Worm (Caenorhabditis elegans): Measurements from ENCODE around the gene srlf-22.

The srlf-22 gene

DNA sequence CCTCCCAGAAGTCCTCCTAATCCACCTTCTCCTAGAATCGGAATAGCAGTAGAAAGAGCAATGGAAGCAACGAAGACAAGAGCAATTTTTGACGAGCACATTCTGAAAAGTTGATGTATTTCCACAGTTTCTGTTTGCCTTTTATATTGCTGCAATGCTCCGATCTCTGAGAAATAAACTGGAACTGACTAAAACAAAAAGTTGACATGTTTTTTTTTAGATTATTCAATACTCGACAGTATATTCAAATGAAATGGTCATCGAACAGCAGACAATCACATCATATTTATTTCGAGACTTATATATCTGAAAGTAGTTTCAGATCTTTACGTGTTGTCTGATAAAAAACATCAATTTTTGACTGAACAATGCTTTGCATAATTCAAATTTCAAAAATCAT is 512 bp upstream of the srlf-22 start, which contains the start of gene srlf-21:
srlf-21 (minus strand) TSS at position 101 of the 400 bp plus-strand sequence.
- TF ChIP-seq nhr-237 (tag; optimal IDR thresholded peaks at IDR 0.05) (no peak), C34F6.9 (tag; optimal IDR thresholded peaks at IDR 0.05) (no peak), ztf-11 (tag; optimal IDR thresholded peaks at IDR 0.05) (no peak)

DNA sequence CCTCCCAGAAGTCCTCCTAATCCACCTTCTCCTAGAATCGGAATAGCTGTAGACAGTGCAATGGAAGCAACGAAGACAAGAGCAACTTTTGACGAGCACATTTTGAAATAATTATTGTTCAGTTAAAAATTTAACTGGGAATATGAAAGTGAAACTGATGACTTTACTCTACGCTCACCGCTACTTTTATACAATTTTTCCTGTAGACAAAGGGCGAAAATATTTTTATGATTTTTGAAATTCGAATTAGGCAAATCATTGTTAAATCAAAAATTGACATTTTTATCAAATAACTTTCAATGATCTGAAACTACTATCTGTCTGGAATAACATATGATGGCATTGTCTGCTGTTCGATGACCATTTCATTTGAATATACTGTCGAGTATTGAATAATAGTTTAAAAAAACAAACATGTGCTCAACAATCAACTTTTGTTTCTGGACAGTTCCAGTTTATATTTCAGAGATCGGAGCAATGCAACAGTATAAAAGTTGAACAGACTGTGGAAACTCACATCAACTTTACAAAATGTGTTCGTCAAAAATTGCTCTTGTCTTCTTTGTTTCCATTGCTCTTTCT is 2.6 kb downstream of the srlf-22 start, which contains the start of the genes srlf-23 and srlf-20:
srlf-23 (minus strand) TSS at position 101 of the 582 bp plus-strand sequence.
srlf-20 (plus strand) TSS at position 532 of the 582 bp plus-strand sequence.
- TF ChIP-seq Y55F3AM.14 (GFP tag; optimal IDR thresholded peaks at IDR 0.05), result no peak
- no peak for TF ChIP-seq fos-1 (tag; optimal IDR thresholded peaks at IDR 0.05)
- TF ChIP-seq aly-2 (tag; optimal IDR thresholded peaks at IDR 0.05), result no peak
- no peak for TF ChIP-seq unc-55 (GFP tag; optimal IDR thresholded peaks at IDR 0.05)
- no peak for TF ChIP-seq lin-11 (tag; optimal IDR thresholded peaks at IDR 0.05)
- no peak for TF ChIP-seq gmeb-1 (tag; optimal IDR thresholded peaks at IDR 0.05)
- no peak for TF ChIP-seq egl-27 (tag; optimal IDR thresholded peaks at IDR 0.05)
- TF ChIP-seq nhr-237 (tag; optimal IDR thresholded peaks at IDR 0.05), result no peak
- no peak for TF ChIP-seq sma-9 (GFP tag; optimal IDR thresholded peaks at IDR 0.05)
- no peak for TF ChIP-seq sma-9 (tag; optimal IDR thresholded peaks at IDR 0.05)
- no peak for TF ChIP-seq elt-1 (tag; optimal IDR thresholded peaks at IDR 0.05)
- no peak for TF ChIP-seq mdl-1 (tag; optimal IDR thresholded peaks at IDR 0.05)
- no peak for TF ChIP-seq ceh-82 (tag; optimal IDR thresholded peaks at IDR 0.05)
- TF ChIP-seq nhr-6 (tag; optimal IDR thresholded peaks at IDR 0.05), result no peak
- no peak for TF ChIP-seq ceh-16 (tag; optimal IDR thresholded peaks at IDR 0.05)
- no peak for TF ChIP-seq sma-3 (GFP tag; optimal IDR thresholded peaks at IDR 0.05)
- no peak for TF ChIP-seq mab-5 (tag; optimal IDR thresholded peaks at IDR 0.05)
- TF ChIP-seq peb-1 (tag; optimal IDR thresholded peaks at IDR 0.05), result no peak
- TF ChIP-seq skn-1 (tag; optimal IDR thresholded peaks at IDR 0.05), result no peak

DNA sequence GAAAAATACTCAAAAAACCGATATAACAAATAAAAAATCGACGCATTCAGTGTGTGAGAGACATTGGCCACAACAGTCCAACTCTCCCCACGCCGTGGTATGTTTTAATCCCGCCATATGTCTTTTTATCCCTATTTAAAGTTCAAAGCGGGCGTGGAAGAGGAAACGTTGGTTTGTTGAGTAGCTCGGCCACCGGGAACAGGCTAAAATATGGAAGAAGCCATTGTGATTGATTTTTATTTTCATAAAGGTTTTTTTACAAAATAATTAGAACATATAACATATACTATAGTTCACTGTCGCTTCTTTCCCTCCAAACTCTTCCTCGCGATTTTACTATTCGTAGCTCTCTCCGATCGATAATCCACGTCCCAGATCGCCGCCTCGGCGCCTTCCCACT is 8.2 kb downstream of the srlf-22 start, which contains the start of gene nas-32:
nas-32 (minus strand) TSS at position 101 of the 400 bp plus-strand sequence.
- no peak for TF ChIP-seq mdl-1 (tag; optimal IDR thresholded peaks at IDR 0.05)
- TF ChIP-seq crh-2 (tag; optimal IDR thresholded peaks at IDR 0.05), result no peak
- no peak for TF ChIP-seq nhr-11 (tag; optimal IDR thresholded peaks at IDR 0.05)
- TF ChIP-seq Y55F3AM.14 (GFP tag; optimal IDR thresholded peaks at IDR 0.05), result no peak
- no peak for TF ChIP-seq lin-39 (tag; optimal IDR thresholded peaks at IDR 0.05)
- no peak for TF ChIP-seq nhr-6 (tag; optimal IDR thresholded peaks at IDR 0.05)
- no peak for TF ChIP-seq nhr-21 (tag; optimal IDR thresholded peaks at IDR 0.05)
- no peak for TF ChIP-seq unc-62 (GFP tag; optimal IDR thresholded peaks at IDR 0.05)
- TF ChIP-seq nhr-23 (tag; optimal IDR thresholded peaks at IDR 0.05), result no peak
- TF ChIP-seq C34F6.9 (tag; optimal IDR thresholded peaks at IDR 0.05), result no peak
- no peak for TF ChIP-seq dmd-4 (tag; optimal IDR thresholded peaks at IDR 0.05)
- no peak for TF ChIP-seq sma-3 (GFP tag; optimal IDR thresholded peaks at IDR 0.05)
- no peak for TF ChIP-seq F13H6.1 (tag; optimal IDR thresholded peaks at IDR 0.05)
- no peak for TF ChIP-seq nhr-129 (tag; optimal IDR thresholded peaks at IDR 0.05)

DNA sequence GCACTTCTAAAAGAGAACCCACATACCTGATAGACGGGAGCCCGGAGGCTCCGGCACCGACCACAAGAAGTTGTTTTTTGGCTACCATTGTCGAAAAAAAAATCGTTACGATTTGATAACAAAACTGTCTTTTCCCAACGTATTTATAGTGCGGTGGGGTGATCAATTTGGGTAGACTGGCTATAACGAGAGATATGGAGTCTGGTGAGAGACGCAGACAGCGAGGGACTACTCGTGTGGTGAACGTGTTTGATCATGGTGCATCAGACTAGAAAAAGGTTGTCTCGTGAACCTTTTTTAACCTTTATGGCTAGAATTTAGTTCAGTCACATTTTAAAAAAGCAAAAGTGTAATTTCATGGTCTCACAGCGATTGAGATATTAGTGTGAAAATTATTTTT is 12.5 kb downstream of the srlf-22 start, which contains the start of gene fmo-5:
fmo-5 (minus strand) TSS at position 206 of the 400 bp plus-strand sequence.
- TF ChIP-seq lin-11 (tag; optimal IDR thresholded peaks at IDR 0.05) (no peak), dmd-4 (tag; optimal IDR thresholded peaks at IDR 0.05) (no peak), nhr-21 (tag; optimal IDR thresholded peaks at IDR 0.05) (peak; percentile 57), fos-1 (tag; optimal IDR thresholded peaks at IDR 0.05) (peak; percentile 12), sma-9 (GFP tag; optimal IDR thresholded peaks at IDR 0.05) (peak; percentile 69), sma-9 (tag; optimal IDR thresholded peaks at IDR 0.05) (no peak), nhr-25 (tag; optimal IDR thresholded peaks at IDR 0.05) (peak; percentile 62), F13H6.1 (tag; optimal IDR thresholded peaks at IDR 0.05) (peak; percentile 30), unc-55 (GFP tag; optimal IDR thresholded peaks at IDR 0.05) (no peak), sem-4 (tag; optimal IDR thresholded peaks at IDR 0.05) (no peak), sma-3 (GFP tag; optimal IDR thresholded peaks at IDR 0.05) (peak; percentile 40), crh-2 (tag; optimal IDR thresholded peaks at IDR 0.05) (peak; percentile 71), gmeb-1 (tag; optimal IDR thresholded peaks at IDR 0.05) (peak; percentile 62), mdl-1 (tag; optimal IDR thresholded peaks at IDR 0.05) (peak; percentile 38 to 56), Y55F3AM.14 (GFP tag; optimal IDR thresholded peaks at IDR 0.05) (no peak), zag-1 (tag; optimal IDR thresholded peaks at IDR 0.05) (no peak), nhr-77 (tag; optimal IDR thresholded peaks at IDR 0.05) (no peak), nhr-129 (tag; optimal IDR thresholded peaks at IDR 0.05) (peak; percentile 27)

Measured in whole organism, L2 larva.